Fruit fly (Drosophila melanogaster) whole organism, embryonic: Measurements from ENCODE around the gene CG5390.

Experiments used
- Antp ChIP-seq: fragments of 200-800 bp; sonication (Bioruptor generic); optimal IDR thresholded peaks from 3 replicates; lab custom pipeline; 2016; ENCODE audit warnings: missing biosample characterization, missing genetic modification characterization
- Atf3 ChIP-seq: fragments of 200-800 bp; sonication (Bioruptor generic); optimal IDR thresholded peaks from 3 replicates; lab custom pipeline; 2016; ENCODE audit warnings: missing biosample characterization, missing genetic modification characterization
- BtbVII ChIP-seq: fragments of 200-800 bp; sonication (Bioruptor generic); optimal IDR thresholded peaks from 3 replicates; lab custom pipeline; 2017; ENCODE audit warnings: missing biosample characterization, mild to moderate bottlenecking, missing genetic modification characterization
- CG11398 ChIP-seq: fragments of 200-800 bp; sonication (Bioruptor generic); optimal IDR thresholded peaks from 2 replicates; lab custom pipeline; 2016; ENCODE audit warnings: missing biosample characterization, missing genetic modification characterization
- CG13287 ChIP-seq: fragments of 200-800 bp; sonication (Bioruptor generic); IDR thresholded peaks from 2 replicates; pipeline ENCODE4 v1.3.6; 2022; ENCODE audit warnings: missing biosample characterization, missing genetic modification characterization; ENCODE audit not compliant: partially characterized antibody
- CG13624 ChIP-seq: fragments of 200-800 bp; sonication (Bioruptor generic); optimal IDR thresholded peaks from 2 replicates; lab custom pipeline; 2016; ENCODE audit warnings: missing biosample characterization, missing genetic modification characterization
- CG13775 ChIP-seq: fragments of 200-800 bp; sonication (Bioruptor generic); optimal IDR thresholded peaks from 3 replicates; lab custom pipeline; 2017; ENCODE audit warnings: missing biosample characterization, mild to moderate bottlenecking, missing genetic modification characterization
- CG14710 ChIP-seq: fragments of 200-800 bp; sonication (Bioruptor generic); optimal IDR thresholded peaks from 3 replicates; lab custom pipeline; 2019; ENCODE audit warnings: missing biosample characterization, mild to moderate bottlenecking, missing genetic modification characterization, moderate library complexity
- CG14860 ChIP-seq: fragments of 200-800 bp; sonication (Bioruptor generic); IDR thresholded peaks from 3 replicates; pipeline ENCODE4 v1.3.6; 2022; ENCODE audit warnings: missing biosample characterization, missing genetic modification characterization; ENCODE audit not compliant: partially characterized antibody
- CG15011 ChIP-seq: fragments of 200-800 bp; sonication (Bioruptor generic); optimal IDR thresholded peaks from 3 replicates; lab custom pipeline; 2018; ENCODE audit warnings: missing biosample characterization, mild to moderate bottlenecking, missing genetic modification characterization
- CG15269 ChIP-seq: fragments of 200-800 bp; sonication (Bioruptor generic); optimal IDR thresholded peaks from 2 replicates; lab custom pipeline; 2018; ENCODE audit warnings: missing biosample characterization, mild to moderate bottlenecking, missing genetic modification characterization, moderate library complexity
- CG16779 ChIP-seq: fragments of 200-800 bp; sonication (Bioruptor generic); IDR thresholded peaks from 2 replicates; pipeline ENCODE4 v1.3.6; 2022; ENCODE audit warnings: missing biosample characterization, missing genetic modification characterization
- CG18476 ChIP-seq: fragments of 200-800 bp; sonication (Bioruptor generic); optimal IDR thresholded peaks from 2 replicates; lab custom pipeline; 2016; ENCODE audit warnings: missing biosample characterization, mild to moderate bottlenecking, missing genetic modification characterization
- CG2678 ChIP-seq: fragments of 200-800 bp; sonication (Bioruptor generic); optimal IDR thresholded peaks from 3 replicates; lab custom pipeline; 2019; ENCODE audit warnings: missing biosample characterization, mild to moderate bottlenecking, missing genetic modification characterization, moderate library complexity
- CG2889 ChIP-seq: fragments of 200-800 bp; sonication (Bioruptor generic); IDR thresholded peaks from 3 replicates; pipeline ENCODE4 v1.3.6; 2022; ENCODE audit warnings: missing biosample characterization, missing genetic modification characterization
- CG30020 ChIP-seq: fragments of 200-800 bp; optimal IDR thresholded peaks from 2 replicates; lab custom pipeline; 2019; ENCODE audit warnings: missing biosample characterization, mild to moderate bottlenecking, missing genetic modification characterization, moderate library complexity
- CG3726 ChIP-seq: fragments of 200-800 bp; sonication (Bioruptor generic); IDR thresholded peaks from 3 replicates; pipeline ENCODE4, ENCODE4 v1.3.6; 2022; ENCODE audit warnings: missing biosample characterization, missing genetic modification characterization
- CG3847 ChIP-seq: fragments of 200-800 bp; sonication (Bioruptor generic); IDR thresholded peaks from 2 replicates; pipeline ENCODE4 v1.3.6; 2022; ENCODE audit warnings: missing biosample characterization, missing genetic modification characterization
- CG7928 ChIP-seq: fragments of 200-800 bp; sonication (Bioruptor generic); optimal IDR thresholded peaks from 2 replicates; lab custom pipeline; 2017; ENCODE audit warnings: missing biosample characterization, mild to moderate bottlenecking, missing genetic modification characterization
- CG8359 ChIP-seq: fragments of 200-800 bp; sonication (Bioruptor generic); optimal IDR thresholded peaks from 2 replicates; lab custom pipeline; 2017; ENCODE audit warnings: missing biosample characterization, mild to moderate bottlenecking, missing genetic modification characterization, borderline replicate concordance
- CG8765 ChIP-seq: fragments of 200-800 bp; sonication (Bioruptor generic); IDR thresholded peaks from 2 replicates; pipeline ENCODE4 v1.3.6; 2022; ENCODE audit warnings: missing biosample characterization, missing genetic modification characterization
- CG8924 ChIP-seq: fragments of 200-800 bp; optimal IDR thresholded peaks from 3 replicates; lab custom pipeline; 2019; ENCODE audit warnings: missing biosample characterization, mild to moderate bottlenecking, missing genetic modification characterization, moderate library complexity
- Deaf1 ChIP-seq: fragments of 200-800 bp; optimal IDR thresholded peaks from 3 replicates; lab custom pipeline; 2019; ENCODE audit warnings: missing biosample characterization, mild to moderate bottlenecking, missing genetic modification characterization, moderate library complexity
- Dll ChIP-seq: fragments of 200-800 bp; sonication (Bioruptor generic); IDR thresholded peaks from 4 replicates; pipeline ENCODE4 v1.3.6; 2022; ENCODE audit warnings: missing biosample characterization, missing genetic modification characterization; ENCODE audit not compliant: partially characterized antibody
- Dp ChIP-seq: fragments of 200-800 bp; sonication (Bioruptor generic); optimal IDR thresholded peaks from 2 replicates; lab custom pipeline; 2018; ENCODE audit warnings: missing biosample characterization, mild to moderate bottlenecking, missing genetic modification characterization, moderate library complexity
- HmgD ChIP-seq: fragments of 200-800 bp; sonication (Bioruptor generic); optimal IDR thresholded peaks from 3 replicates; lab custom pipeline; 2016; ENCODE audit warnings: missing biosample characterization, missing genetic modification characterization
- HmgZ ChIP-seq: fragments of 200-800 bp; sonication (Bioruptor generic); optimal IDR thresholded peaks from 2 replicates; lab custom pipeline; 2018; ENCODE audit warnings: missing biosample characterization, mild to moderate bottlenecking, missing genetic modification characterization
- Hmr ChIP-seq: fragments of 200-800 bp; sonication (Bioruptor generic); optimal IDR thresholded peaks from 3 replicates; lab custom pipeline; 2017; ENCODE audit warnings: mild to moderate bottlenecking, missing biosample characterization, missing genetic modification reagents, missing genetic modification characterization
- Hr78 ChIP-seq, 2 experiments: fragments of 200-800 bp in 1 of 2; fragments of >200 bp in 1 of 2; sonication (Bioruptor generic) in 1 of 2; optimal IDR thresholded peaks; 2 replicates each; lab custom pipeline; 2017 to 2019; ENCODE audit warnings: missing biosample characterization in 2 of 2, missing genetic modification characterization in 2 of 2, mild to moderate bottlenecking in 1 of 2, moderate library complexity in 1 of 2
- MESR4 ChIP-seq: fragments of 200-800 bp; sonication (Bioruptor generic); optimal IDR thresholded peaks from 2 replicates; lab custom pipeline; 2018; ENCODE audit warnings: missing biosample characterization, mild to moderate bottlenecking, missing genetic modification characterization, moderate library complexity
- Nf-YB ChIP-seq: fragments of 200-800 bp; sonication (Bioruptor generic); optimal IDR thresholded peaks from 3 replicates; lab custom pipeline; 2019; ENCODE audit warnings: missing biosample characterization, mild to moderate bottlenecking, missing genetic modification characterization, moderate library complexity
- Opbp ChIP-seq: fragments of 200-800 bp; sonication (Bioruptor generic); IDR thresholded peaks from 3 replicates; pipeline ENCODE4 v1.3.6; 2022; ENCODE audit warnings: missing biosample characterization, missing genetic modification characterization; ENCODE audit not compliant: partially characterized antibody
- Six4 ChIP-seq: fragments of 200-800 bp; sonication (Bioruptor generic); optimal IDR thresholded peaks from 2 replicates; lab custom pipeline; 2016; ENCODE audit warnings: missing biosample characterization, missing genetic modification characterization
- Sox100B ChIP-seq: fragments of 200-800 bp; sonication (Bioruptor generic); optimal IDR thresholded peaks from 3 replicates; lab custom pipeline; 2018; ENCODE audit warnings: missing biosample characterization, mild to moderate bottlenecking, missing genetic modification characterization
- ash1 ChIP-seq: fragments of 200-800 bp; sonication (Bioruptor generic); optimal IDR thresholded peaks from 2 replicates; lab custom pipeline; 2018; ENCODE audit warnings: missing biosample characterization, mild to moderate bottlenecking, missing genetic modification characterization
- bowl ChIP-seq: fragments of 200-800 bp; sonication (Bioruptor generic); IDR thresholded peaks from 2 replicates; pipeline ENCODE4 v1.3.6; 2022; ENCODE audit warnings: missing biosample characterization, missing genetic modification characterization
- ci ChIP-seq: fragments of 200-800 bp; sonication (Bioruptor generic); IDR thresholded peaks from 3 replicates; pipeline ENCODE4 v1.3.6; 2022; ENCODE audit warnings: missing biosample characterization, missing genetic modification characterization
- croc ChIP-seq: fragments of 200-800 bp; sonication (Bioruptor generic); conservative IDR thresholded peaks from 3 replicates; pipeline ENCODE4 v1.3.6; 2022; ENCODE audit warnings: missing biosample characterization, missing genetic modification characterization
- disco-r ChIP-seq: fragments of 200-800 bp; sonication (Bioruptor generic); optimal IDR thresholded peaks from 2 replicates; lab custom pipeline; 2016; ENCODE audit warnings: missing biosample characterization, missing genetic modification characterization
- dmrt11E ChIP-seq: fragments of 200-800 bp; sonication (Bioruptor generic); optimal IDR thresholded peaks from 3 replicates; lab custom pipeline; 2018; ENCODE audit warnings: missing biosample characterization, mild to moderate bottlenecking, missing genetic modification characterization, moderate library complexity
- gcm2 ChIP-seq: fragments of 200-800 bp; sonication (Bioruptor generic); optimal IDR thresholded peaks from 2 replicates; lab custom pipeline; 2016; ENCODE audit warnings: missing biosample characterization, missing genetic modification characterization
- jigr1 ChIP-seq: fragments of 200-800 bp; sonication (Bioruptor generic); IDR thresholded peaks from 3 replicates; pipeline ENCODE4 v1.3.6; 2022; ENCODE audit warnings: missing biosample characterization, missing genetic modification characterization
- psq ChIP-seq: fragments of 200-800 bp; sonication (Bioruptor generic); optimal IDR thresholded peaks from 2 replicates; lab custom pipeline; 2017; ENCODE audit warnings: missing biosample characterization, missing genetic modification characterization
- pum ChIP-seq: fragments of 200-800 bp; sonication (Bioruptor generic); optimal IDR thresholded peaks from 2 replicates; lab custom pipeline; 2016; ENCODE audit warnings: missing biosample characterization, missing genetic modification characterization
- sc ChIP-seq, 3 experiments: fragments of >200 bp in 2 of 3; fragments of 200-800 bp in 1 of 3; sonication (Bioruptor generic) in 1 of 3; optimal IDR thresholded peaks; 2 replicates in 2 of 3; 3 replicates in 1 of 3; lab custom pipeline; 2017; ENCODE audit warnings: mild to moderate bottlenecking in 1 of 3, missing biosample characterization in 1 of 3, missing genetic modification characterization in 1 of 3, missing genetic modification reagents in 1 of 3
- sens ChIP-seq: fragments of 200-800 bp; sonication (Bioruptor generic); peaks from one replicate; lab custom pipeline; 2016; ENCODE audit warnings: missing biosample characterization, missing genetic modification characterization
- sima ChIP-seq: fragments of 200-800 bp; sonication (Bioruptor generic); optimal IDR thresholded peaks from 2 replicates; lab custom pipeline; 2016; ENCODE audit warnings: missing biosample characterization, missing genetic modification characterization
- sr ChIP-seq: fragments of 200-800 bp; sonication (Bioruptor generic); IDR thresholded peaks from 3 replicates; pipeline ENCODE4 v1.3.6; 2022; ENCODE audit warnings: missing biosample characterization, missing genetic modification characterization
- stwl ChIP-seq: fragments of 200-800 bp; sonication (Bioruptor generic); optimal IDR thresholded peaks from 3 replicates; lab custom pipeline; 2018; ENCODE audit warnings: missing biosample characterization, mild to moderate bottlenecking, missing genetic modification characterization, moderate library complexity
- usp ChIP-seq: fragments of >200 bp; optimal IDR thresholded peaks from 2 replicates; lab custom pipeline; 2017; ENCODE audit warnings: missing biosample characterization, missing genetic modification characterization
- zfh1 ChIP-seq: fragments of 200-800 bp; sonication (Bioruptor generic); IDR thresholded peaks from 3 replicates; pipeline ENCODE4 v1.3.6; 2022; ENCODE audit warnings: missing biosample characterization, missing genetic modification characterization

Gene CG5390

dm6 chr2L:10278658-10279057, 27.7 kb downstream of the CG5390 start, which contains the start of gene Utx (continued):
- no peak for TF ChIP-seq CG3847 (GFP tag; lab: Robert Waterston, UW)
- peak; percentile 75 for TF ChIP-seq CG14860 (GFP tag; lab: Robert Waterston, UW)
- peak; percentile 31 for TF ChIP-seq MESR4
- TF ChIP-seq BtbVII = no peak
- no peak for TF ChIP-seq Six4 (GFP tag; lab: Kevin White, UChicago)
- no peak for TF ChIP-seq gcm2 (GFP tag; lab: Kevin White, UChicago)
- no peak for TF ChIP-seq sens
- TF ChIP-seq Deaf1 = no peak
- no peak for TF ChIP-seq Atf3 (GFP tag; lab: Kevin White, UChicago)
- TF ChIP-seq stwl (tag; lab: Kevin White, UChicago) = no peak
- TF ChIP-seq CG2889 (GFP tag; lab: Robert Waterston, UW) = no peak
- no peak for TF ChIP-seq usp (GFP tag; lab: Kevin White, UChicago)
- no peak for TF ChIP-seq sc (optimal IDR thresholded peaks at IDR 0.05; lab: Kevin White, UChicago)
- no peak for TF ChIP-seq sc (GFP tag; optimal IDR thresholded peaks at IDR 0.05; lab: Kevin White, UChicago)
- TF ChIP-seq CG18476 (GFP tag; lab: Kevin White, UChicago) = no peak
- no peak for TF ChIP-seq CG15269 (tag; lab: Kevin White, UChicago)
- TF ChIP-seq HmgZ (tag; lab: Kevin White, UChicago) = peak; percentile 3
- TF ChIP-seq zfh1 (GFP tag; lab: Robert Waterston, UW) = no peak
- TF ChIP-seq Opbp (GFP tag; lab: Robert Waterston, UW) = peak; percentile 92
- TF ChIP-seq CG7928 = no peak
- no peak for TF ChIP-seq HmgD (GFP tag; lab: Kevin White, UChicago)
- TF ChIP-seq Hmr (GFP tag; lab: Kevin White, UChicago) = no peak
- peak; percentile 74 for TF ChIP-seq Dll (GFP tag; lab: Robert Waterston, UW)
- TF ChIP-seq ci = no peak
- TF ChIP-seq CG30020 (tag; lab: Kevin White, UChicago) = peak; percentile 96
- TF ChIP-seq Sox100B = no peak
- no peak for TF ChIP-seq pum
- TF ChIP-seq CG13287 (GFP tag; lab: Robert Waterston, UW) = peak; percentile 84
- no peak for TF ChIP-seq croc (GFP tag; lab: Robert Waterston, UW)
- no peak for TF ChIP-seq dmrt11E (tag; lab: Kevin White, UChicago)
- no peak for TF ChIP-seq CG13775 (GFP tag; lab: Kevin White, UChicago)
- no peak for TF ChIP-seq disco-r
- TF ChIP-seq CG15011 (GFP tag; lab: Kevin White, UChicago) = no peak
- TF ChIP-seq psq = no peak
- no peak for TF ChIP-seq CG2678
- TF ChIP-seq jigr1 (GFP tag; lab: Robert Waterston, UW) = no peak
- no peak for TF ChIP-seq CG8924 (tag; lab: Kevin White, UChicago)
- TF ChIP-seq Dp (GFP tag; lab: Kevin White, UChicago) = peak; percentile 45
- no peak for TF ChIP-seq Hr78 (GFP tag; optimal IDR thresholded peaks at IDR 0.05; lab: Kevin White, UChicago)
- TF ChIP-seq CG16779 (GFP tag; lab: Robert Waterston, UW) = no peak
- TF ChIP-seq CG8765 (GFP tag; lab: Robert Waterston, UW) = no peak
- peak; percentile 5 for TF ChIP-seq CG13624
- TF ChIP-seq CG8359 (GFP tag; lab: Kevin White, UChicago) = no peak
- TF ChIP-seq Antp (GFP tag; lab: Kevin White, UChicago) = no peak
- peak; percentile 56 for TF ChIP-seq CG14710 (tag; lab: Kevin White, UChicago)
- no peak for TF ChIP-seq CG3726 (GFP tag; lab: Robert Waterston, UW)
- TF ChIP-seq Nf-YB (GFP tag; lab: Kevin White, UChicago) = no peak
- no peak for TF ChIP-seq CG11398 (GFP tag; lab: Kevin White, UChicago)
- no peak for TF ChIP-seq sr (GFP tag; lab: Robert Waterston, UW)
- no peak for TF ChIP-seq ash1 (GFP tag; lab: Kevin White, UChicago)
- TF ChIP-seq bowl = no peak
- no peak for TF ChIP-seq sima (GFP tag; lab: Kevin White, UChicago)
